Worm (Caenorhabditis elegans) whole organism, young adult: ENCODE data around the gene F41C6.7.

ENCODE experiments used
- B0035.1 ChIP-seq: sonication (generic microtip); optimal IDR thresholded peaks from 2 replicates; lab custom pipeline; 2016; ENCODE audit warnings: missing genetic modification characterization, mild to moderate bottlenecking, missing compliant biosample characterization, missing genotype, missing genetic modification reagents
- D2030.7 ChIP-seq: fragments of 200-800 bp; sonication (Bioruptor generic); IDR thresholded peaks from 2 replicates; pipeline ENCODE4 v1.3.6; 2022; ENCODE audit warnings: missing genetic modification reagents, missing genetic modification characterization, missing compliant biosample characterization
- F22D6.2 ChIP-seq: sonication (generic microtip); optimal IDR thresholded peaks from 2 replicates; lab custom pipeline; 2016; ENCODE audit warnings: mild to moderate bottlenecking, missing genetic modification characterization, missing compliant biosample characterization
- F37B4.10 ChIP-seq: fragments of 200-800 bp; sonication (Bioruptor generic); IDR thresholded peaks from 2 replicates; pipeline ENCODE4 v1.3.6; 2022; ENCODE audit warnings: missing genetic modification characterization, missing compliant biosample characterization
- F55B11.4 ChIP-seq: sonication (generic microtip); optimal IDR thresholded peaks from 2 replicates; lab custom pipeline; 2016; ENCODE audit warnings: missing compliant biosample characterization, missing genetic modification characterization, borderline replicate concordance; ENCODE audit not compliant: insufficient read depth
- T07F8.4 ChIP-seq: sonication (generic microtip); optimal IDR thresholded peaks from 2 replicates; lab custom pipeline; 2016; ENCODE audit warnings: mild to moderate bottlenecking, missing genetic modification characterization, moderate library complexity, missing compliant biosample characterization
- Y53F4B.3 ChIP-seq: fragments of 200-800 bp; sonication (Bioruptor generic); IDR thresholded peaks from 2 replicates; pipeline ENCODE4 v1.3.6; 2022; ENCODE audit warnings: missing genetic modification reagents, missing genetic modification characterization, missing compliant biosample characterization
- Y67H2A.10 ChIP-seq: fragments of 200-800 bp; sonication (Bioruptor generic); conservative IDR thresholded peaks from 2 replicates; pipeline ENCODE4 v1.3.6; 2022; ENCODE audit warnings: missing genetic modification reagents, missing genetic modification characterization, missing compliant biosample characterization
- Y79H2A.3 ChIP-seq: fragments of 200-800 bp; sonication (Bioruptor generic); conservative IDR thresholded peaks from 2 replicates; pipeline ENCODE4 v1.3.6; 2022; ENCODE audit warnings: missing genetic modification reagents, missing genetic modification characterization, missing compliant biosample characterization
- ama-1 ChIP-seq, 3 experiments: fragments of 150-350 bp in 1 of 3; sonication (generic microtip) in 2 of 3; optimal IDR thresholded peaks; 2 replicates each; lab custom pipeline; 2014 to 2018; ENCODE audit warnings: missing biosample characterization in 2 of 3, missing genetic modification characterization in 2 of 3, missing genetic modification reagents in 2 of 3
- aptf-2 ChIP-seq: fragments of 200-800 bp; sonication (Bioruptor generic); conservative IDR thresholded peaks from 2 replicates; pipeline ENCODE4 v1.3.6; 2022; ENCODE audit warnings: missing genetic modification reagents, missing genetic modification characterization, missing compliant biosample characterization
- aptf-3 ChIP-seq: fragments of 200-800 bp; sonication (Bioruptor generic); IDR thresholded peaks from 2 replicates; pipeline ENCODE4 v1.3.6; 2022; ENCODE audit warnings: missing genetic modification characterization, missing compliant biosample characterization
- attf-3 ChIP-seq: fragments of 200-800 bp; sonication (Bioruptor generic); conservative IDR thresholded peaks from 2 replicates; pipeline ENCODE4 v1.3.6; 2022; ENCODE audit warnings: missing genetic modification reagents, missing genetic modification characterization, missing compliant biosample characterization
- cebp-1 ChIP-seq, 2 experiments: fragments of 200-800 bp in 1 of 2; sonication (Bioruptor generic) in 1 of 2; sonication (generic microtip) in 1 of 2; IDR thresholded peaks in 1 of 2; optimal IDR thresholded peaks in 1 of 2; 2 replicates each; pipeline versions ENCODE4 v1.3.6 to Lab custom; 2017 to 2022; ENCODE audit warnings: missing compliant biosample characterization in 2 of 2, missing genetic modification characterization in 2 of 2, mild to moderate bottlenecking in 1 of 2, missing genetic modification reagents in 1 of 2, moderate library complexity in 1 of 2
- ceh-40 ChIP-seq: fragments of 200-800 bp; sonication (Bioruptor generic); IDR thresholded peaks from 2 replicates; pipeline ENCODE4 v1.3.6; 2022; ENCODE audit warnings: missing genetic modification characterization, missing compliant biosample characterization
- ceh-79 ChIP-seq: sonication (generic microtip); optimal IDR thresholded peaks from 2 replicates; lab custom pipeline; 2017; ENCODE audit warnings: mild to moderate bottlenecking, missing genetic modification characterization, missing compliant biosample characterization
- ceh-91 ChIP-seq: fragments of 200-800 bp; sonication (Bioruptor generic); IDR thresholded peaks from 2 replicates; pipeline ENCODE4 v1.3.6; 2022; ENCODE audit warnings: missing genetic modification reagents, missing genetic modification characterization, missing compliant biosample characterization
- dox-1 ChIP-seq: fragments of 200-800 bp; sonication (Bioruptor generic); IDR thresholded peaks from 2 replicates; pipeline ENCODE4 v1.3.6; 2022; ENCODE audit warnings: missing genetic modification reagents, missing genetic modification characterization, missing compliant biosample characterization
- him-1 ChIP-seq: sonication (generic microtip); optimal IDR thresholded peaks from 2 replicates; lab custom pipeline; 2016; ENCODE audit warnings: missing genotype, missing genetic modification reagents, missing genetic modification characterization, missing compliant biosample characterization
- hlh-12 ChIP-seq: sonication (generic microtip); optimal IDR thresholded peaks from 2 replicates; lab custom pipeline; 2016; ENCODE audit warnings: missing genetic modification characterization, missing compliant biosample characterization
- hlh-26 ChIP-seq: fragments of 200-800 bp; sonication (Bioruptor generic); conservative IDR thresholded peaks from 2 replicates; pipeline ENCODE4 v1.3.6; 2022; ENCODE audit warnings: missing genetic modification reagents, missing genetic modification characterization, missing compliant biosample characterization
- hmg-1.2 ChIP-seq: fragments of 200-800 bp; sonication (Bioruptor generic); IDR thresholded peaks from 2 replicates; pipeline ENCODE4 v1.3.6; 2022; ENCODE audit warnings: missing genetic modification reagents, missing genetic modification characterization, missing compliant biosample characterization
- hmg-20 ChIP-seq: fragments of 200-800 bp; sonication (Bioruptor generic); IDR thresholded peaks from 2 replicates; pipeline ENCODE4 v1.3.6; 2022; ENCODE audit warnings: missing genetic modification reagents, missing genetic modification characterization, missing compliant biosample characterization
- hrde-1 ChIP-seq: sonication (generic microtip); optimal IDR thresholded peaks from 2 replicates; lab custom pipeline; 2016; ENCODE audit warnings: missing genetic modification characterization, mild to moderate bottlenecking, missing compliant biosample characterization, moderate library complexity, missing genotype, missing genetic modification reagents, borderline replicate concordance
- let-526 ChIP-seq: fragments of 200-800 bp; sonication (Bioruptor generic); IDR thresholded peaks from 2 replicates; pipeline ENCODE4 v1.3.6; 2022; ENCODE audit warnings: missing genetic modification reagents, missing genetic modification characterization, missing compliant biosample characterization
- lin-26 ChIP-seq: fragments of 200-800 bp; sonication (Bioruptor generic); IDR thresholded peaks from 2 replicates; pipeline ENCODE4 v1.3.6; 2022; ENCODE audit warnings: missing genetic modification reagents, missing genetic modification characterization, missing compliant biosample characterization
- lin-35 ChIP-seq, 3 experiments: fragments of 150-350 bp in 2 of 3; sonication (generic microtip) in 1 of 3; optimal IDR thresholded peaks; 2 replicates each; lab custom pipeline; 2014 to 2018; ENCODE audit warnings: missing biosample characterization in 3 of 3, missing genetic modification characterization in 3 of 3, missing genetic modification reagents in 3 of 3
- lin-54 ChIP-seq: fragments of 200-800 bp; sonication (Bioruptor generic); optimal IDR thresholded peaks from 2 replicates; lab custom pipeline; 2018; ENCODE audit warnings: mild to moderate bottlenecking, missing genetic modification characterization, missing compliant biosample characterization
- lir-1 ChIP-seq: fragments of 200-800 bp; sonication (Bioruptor generic); conservative IDR thresholded peaks from 2 replicates; pipeline ENCODE4 v1.3.6; 2022; ENCODE audit warnings: missing genetic modification reagents, missing genetic modification characterization, missing compliant biosample characterization
- lsl-1 ChIP-seq: fragments of 200-800 bp; sonication (Bioruptor generic); optimal IDR thresholded peaks from 2 replicates; lab custom pipeline; 2018; ENCODE audit warnings: mild to moderate bottlenecking, missing genetic modification characterization, moderate library complexity, missing compliant biosample characterization
- lsy-27 ChIP-seq: sonication (generic microtip); optimal IDR thresholded peaks from 2 replicates; lab custom pipeline; 2017; ENCODE audit warnings: missing genetic modification characterization, mild to moderate bottlenecking, missing compliant biosample characterization, antibody characterized with exemption, missing genotype, borderline replicate concordance; ENCODE audit not compliant: insufficient read depth
- madf-10 ChIP-seq: sonication (generic microtip); optimal IDR thresholded peaks from 2 replicates; lab custom pipeline; 2016; ENCODE audit warnings: mild to moderate bottlenecking, missing genetic modification characterization, missing compliant biosample characterization
- madf-3 ChIP-seq: fragments of 200-800 bp; sonication (Bioruptor generic); IDR thresholded peaks from 2 replicates; pipeline ENCODE4 v1.3.6; 2022; ENCODE audit warnings: missing genetic modification reagents, missing genetic modification characterization, missing compliant biosample characterization
- madf-8 ChIP-seq: fragments of 200-800 bp; sonication (Bioruptor generic); conservative IDR thresholded peaks from 2 replicates; pipeline ENCODE4 v1.3.6; 2022; ENCODE audit warnings: missing genetic modification reagents, missing genetic modification characterization, missing compliant biosample characterization
- mes-4 ChIP-seq: sonication (generic microtip); optimal IDR thresholded peaks from 2 replicates; lab custom pipeline; 2016; ENCODE audit warnings: missing genotype, missing genetic modification characterization, missing compliant biosample characterization
- nfyb-1 ChIP-seq: fragments of 200-800 bp; sonication (Bioruptor generic); IDR thresholded peaks from 2 replicates; pipeline ENCODE4 v1.3.6; 2022; ENCODE audit warnings: missing genetic modification reagents, missing genetic modification characterization, missing compliant biosample characterization
- nhr-27 ChIP-seq: fragments of 200-800 bp; sonication (Bioruptor generic); optimal IDR thresholded peaks from 2 replicates; lab custom pipeline; 2018; ENCODE audit warnings: mild to moderate bottlenecking, missing genetic modification characterization, moderate library complexity, missing compliant biosample characterization
- nhr-80 ChIP-seq: sonication (generic microtip); optimal IDR thresholded peaks from 2 replicates; lab custom pipeline; 2016; ENCODE audit warnings: missing genetic modification characterization, missing compliant biosample characterization
- nhr-90 ChIP-seq: sonication (generic microtip); optimal IDR thresholded peaks from 2 replicates; lab custom pipeline; 2016; ENCODE audit warnings: missing genotype, mild to moderate bottlenecking, missing genetic modification characterization, missing compliant biosample characterization
- pha-4 ChIP-seq: fragments of 150-350 bp; sonication (generic microtip); optimal IDR thresholded peaks from 2 replicates; lab custom pipeline; 2014; ENCODE audit warnings: missing biosample characterization, missing genetic modification reagents, missing genetic modification characterization
- rec-8 ChIP-seq, 2 experiments: sonication (generic microtip); optimal IDR thresholded peaks; 2 replicates each; lab custom pipeline; 2016; ENCODE audit warnings: mild to moderate bottlenecking in 2 of 2, missing genetic modification characterization in 2 of 2, missing genetic modification reagents in 2 of 2, missing genotype in 2 of 2, missing biosample characterization in 1 of 2, missing compliant biosample characterization in 1 of 2, moderate library complexity in 1 of 2
- repo-1 ChIP-seq: sonication (generic microtip); optimal IDR thresholded peaks from 2 replicates; lab custom pipeline; 2017; ENCODE audit warnings: mild to moderate bottlenecking, missing genetic modification characterization, missing compliant biosample characterization
- sptf-2 ChIP-seq: fragments of 200-800 bp; sonication (Bioruptor generic); optimal IDR thresholded peaks from 2 replicates; lab custom pipeline; 2018; ENCODE audit warnings: mild to moderate bottlenecking, missing genetic modification characterization, missing compliant biosample characterization
- tbx-9 ChIP-seq: sonication (generic microtip); optimal IDR thresholded peaks from 2 replicates; lab custom pipeline; 2016; ENCODE audit warnings: borderline replicate concordance, missing genetic modification characterization, inconsistent platforms, missing compliant biosample characterization
- zim-3 ChIP-seq: sonication (generic microtip); optimal IDR thresholded peaks from 2 replicates; lab custom pipeline; 2017; ENCODE audit warnings: mild to moderate bottlenecking, missing genetic modification characterization, moderate library complexity, missing compliant biosample characterization
- ztf-18 ChIP-seq: sonication (generic microtip); optimal IDR thresholded peaks from 2 replicates; lab custom pipeline; 2016; ENCODE audit warnings: missing genotype, mild to moderate bottlenecking, missing genetic modification characterization, missing compliant biosample characterization
- ztf-3 ChIP-seq: fragments of 200-800 bp; sonication (Bioruptor generic); optimal IDR thresholded peaks from 2 replicates; lab custom pipeline; 2018; ENCODE audit warnings: mild to moderate bottlenecking, missing genetic modification characterization, missing compliant biosample characterization

F41C6.7 gene

ce11 chrX:6867707-6868106 lies 17.4 kb downstream of the F41C6.7 start (continued):
- no peak for TF ChIP-seq cebp-1 (GFP tag; IDR thresholded peaks at IDR 0.05; lab: Robert Waterston, UW)
- no peak for TF ChIP-seq cebp-1 (tag; optimal IDR thresholded peaks at IDR 0.05; lab: Kevin White, UChicago)
- no peak for TF ChIP-seq attf-3 (GFP tag; lab: Robert Waterston, UW)
- TF ChIP-seq mes-4 (tag; lab: Kevin White, UChicago), result peak; percentile 91
- peak; percentile 39 for TF ChIP-seq lsl-1 (GFP tag; lab: Kevin White, UChicago)
- TF ChIP-seq rec-8 (tag; optimal IDR thresholded peaks at IDR 0.05; lab: Kevin White, UChicago), result peak; percentile 88 to 95
- TF ChIP-seq repo-1, result peak; percentile 72
- TF ChIP-seq ztf-18 (tag; lab: Kevin White, UChicago), result peak; percentile 76
- no peak for TF ChIP-seq Y79H2A.3
- no peak for TF ChIP-seq lir-1 (GFP tag; lab: Robert Waterston, UW)
- no peak for TF ChIP-seq madf-8 (GFP tag; lab: Robert Waterston, UW)
- TF ChIP-seq nhr-27, result peak; percentile 64
- peak; percentile 87 for TF ChIP-seq nhr-90 (tag; lab: Kevin White, UChicago)
- TF ChIP-seq madf-10 (tag; lab: Kevin White, UChicago), result peak; percentile 81
- TF ChIP-seq aptf-3 (GFP tag; lab: Robert Waterston, UW), result peak; percentile 87; the same call in 1 of the 2 replicates
- peak in 1 of 3 experiments; percentile 76 for TF ChIP-seq lin-35 (GFP tag; optimal IDR thresholded peaks at IDR 0.05; lab: Kevin White, UChicago)
- TF ChIP-seq F22D6.2 (tag; lab: Kevin White, UChicago), result no peak
- TF ChIP-seq D2030.7 (GFP tag; lab: Robert Waterston, UW), result peak; percentile 88
- TF ChIP-seq nhr-80 (tag; lab: Kevin White, UChicago), result peak; percentile 44
- TF ChIP-seq hrde-1 (tag; lab: Kevin White, UChicago), result peak; percentile 82
- TF ChIP-seq lin-26 (GFP tag; lab: Robert Waterston, UW), result peak; percentile 96
- peak; percentile 80 for TF ChIP-seq ceh-40 (GFP tag; lab: Robert Waterston, UW)
- peak; percentile 91 for TF ChIP-seq nfyb-1 (GFP tag; lab: Robert Waterston, UW)
- TF ChIP-seq hmg-1.2 (GFP tag; lab: Robert Waterston, UW), result peak; percentile 83
- peak; percentile 91 for TF ChIP-seq zim-3 (tag; lab: Kevin White, UChicago)
- no peak for TF ChIP-seq Y53F4B.3 (GFP tag; lab: Robert Waterston, UW)
- TF ChIP-seq ceh-79 (tag; lab: Kevin White, UChicago), result peak; percentile 95
- TF ChIP-seq tbx-9, result no peak
- TF ChIP-seq lsy-27 (tag; lab: Kevin White, UChicago), result no peak
- TF ChIP-seq ama-1 (optimal IDR thresholded peaks at IDR 0.05; lab: Kevin White, UChicago), result no peak
- TF ChIP-seq ama-1 (GFP tag; optimal IDR thresholded peaks at IDR 0.05; lab: Kevin White, UChicago), result peak in 1 of 2 experiments; percentile 94
- TF ChIP-seq dox-1 (GFP tag; lab: Robert Waterston, UW), result peak; percentile 90
- TF ChIP-seq aptf-2, result no peak
- TF ChIP-seq him-1 (tag; lab: Kevin White, UChicago), result peak; percentile 93
- peak; percentile 73 for TF ChIP-seq hlh-12 (tag; lab: Kevin White, UChicago)
- TF ChIP-seq pha-4 (tag; lab: Kevin White, UChicago), result no peak
- peak; percentile 89 for TF ChIP-seq sptf-2 (GFP tag; lab: Kevin White, UChicago)
- no peak for TF ChIP-seq hlh-26 (GFP tag; lab: Robert Waterston, UW)
- peak; percentile 64 for TF ChIP-seq lin-54 (GFP tag; lab: Kevin White, UChicago)
- 0 out of 2 replicates have a peak, but pooled peaks have one; percentile 42 for TF ChIP-seq F37B4.10 (GFP tag; lab: Robert Waterston, UW)
- 0 out of 2 replicates have a peak, but pooled peaks have one; percentile 19 for TF ChIP-seq Y67H2A.10 (GFP tag; lab: Robert Waterston, UW)
- TF ChIP-seq hmg-20, result peak; percentile 84
- 0 out of 2 replicates have a peak, but pooled peaks have one; percentile 31 for TF ChIP-seq let-526 (GFP tag; lab: Robert Waterston, UW)
- TF ChIP-seq B0035.1 (tag; lab: Kevin White, UChicago), result peak; percentile 85
- TF ChIP-seq ceh-91, result no peak
- TF ChIP-seq ztf-3 (GFP tag; lab: Kevin White, UChicago), result no peak
- peak; percentile 30 for TF ChIP-seq F55B11.4 (tag; lab: Kevin White, UChicago)
- TF ChIP-seq T07F8.4, result peak; percentile 84
- peak; percentile 75; the same call in 1 of the 2 replicates for TF ChIP-seq madf-3 (GFP tag; lab: Robert Waterston, UW)
